Worm (Caenorhabditis elegans): Measurements from ENCODE around the gene Y55F3BR.2.
A peak's percentile ranks its signal among the peaks of the same experiment; 100 is the strongest.

DNA sequence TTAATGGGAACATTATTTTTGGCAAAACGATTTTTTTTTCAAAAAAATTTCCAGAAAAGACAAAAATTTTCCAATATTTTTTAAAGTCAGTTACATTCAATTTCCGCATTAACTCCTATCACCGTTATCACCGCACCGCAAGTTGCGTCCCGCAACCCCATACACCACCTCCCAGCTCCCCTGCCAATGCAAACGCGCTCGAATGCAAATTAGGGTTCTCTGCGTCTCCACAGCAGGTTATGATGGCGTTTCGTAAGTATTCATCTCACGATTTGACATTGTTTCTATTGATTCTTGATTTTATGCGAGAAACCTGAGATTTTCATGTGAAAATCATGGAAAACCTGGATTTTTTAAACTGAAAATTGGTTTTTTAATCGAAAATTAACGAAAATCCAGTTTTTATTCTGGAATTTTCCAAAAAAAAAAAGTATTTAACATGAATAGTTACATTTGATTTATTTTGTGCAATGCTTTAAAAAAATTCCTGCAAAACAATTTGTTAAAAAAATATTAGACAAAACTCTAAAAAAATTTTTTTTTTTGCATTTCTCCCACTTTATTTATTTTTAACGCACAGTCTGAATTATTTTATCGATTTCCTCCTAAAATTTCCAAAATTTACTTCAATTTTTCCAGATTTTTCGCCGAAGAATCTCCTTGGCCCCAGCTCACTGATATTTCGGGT is 26.1 kb downstream of the Y55F3BR.2 start, which contains the start of gene mak-2:
- no peak for TF ChIP-seq flt-1 (GFP tag; IDR thresholded peaks at IDR 0.05)
- TF ChIP-seq ama-1 (optimal IDR thresholded peaks at IDR 0.05): no peak
- peak; percentile 64 for TF ChIP-seq F13C5.2 (tag; optimal IDR thresholded peaks at IDR 0.05)
- no peak for TF ChIP-seq tra-4 (tag; optimal IDR thresholded peaks at IDR 0.05)
- TF ChIP-seq tbx-11 (GFP tag; IDR thresholded peaks at IDR 0.05): no peak
- no peak for TF ChIP-seq aly-1 (tag; optimal IDR thresholded peaks at IDR 0.05)
- TF ChIP-seq ceh-36 (tag; optimal IDR thresholded peaks at IDR 0.05): no peak
- no peak for TF ChIP-seq hnd-1 (tag; optimal IDR thresholded peaks at IDR 0.05)
- no peak for TF ChIP-seq B0310.2 (tag; optimal IDR thresholded peaks at IDR 0.05)
- no peak for TF ChIP-seq scrt-1 (GFP tag; IDR thresholded peaks at IDR 0.05)

All from whole organism, early embryonic.